Worm (Caenorhabditis elegans) whole organism, L4 larva: ENCODE data around the gene col-78.

Experiments
- F37D6.2 ChIP-seq: sonication (generic microtip); optimal IDR thresholded peaks from 2 replicates; lab custom pipeline; 2016; ENCODE audit warnings: mild to moderate bottlenecking, missing genetic modification characterization, missing compliant biosample characterization
- F44E2.7 ChIP-seq: fragments of 200-800 bp; sonication (Bioruptor generic); IDR thresholded peaks from 2 replicates; pipeline ENCODE4 v2.1.2; 2022; ENCODE audit warnings: missing genetic modification characterization, missing compliant biosample characterization
- T20F7.1 ChIP-seq: fragments of 200-800 bp; sonication (Bioruptor generic); optimal IDR thresholded peaks from 2 replicates; lab custom pipeline; 2018; ENCODE audit warnings: mild to moderate bottlenecking, missing genetic modification characterization, missing compliant biosample characterization
- T26A8.4 ChIP-seq: fragments of 200-800 bp; sonication (Bioruptor generic); IDR thresholded peaks from 2 replicates; pipeline ENCODE4 v1.3.6; 2022; ENCODE audit warnings: missing genetic modification characterization, missing compliant biosample characterization
- Y48G9A.11 ChIP-seq: fragments of 200-800 bp; sonication (Bioruptor generic); IDR thresholded peaks from 2 replicates; pipeline ENCODE4 v1.3.6; 2022; ENCODE audit warnings: missing genetic modification reagents, missing genetic modification characterization, missing compliant biosample characterization
- ZK337.2 ChIP-seq: fragments of 200-800 bp; sonication (Bioruptor generic); IDR thresholded peaks from 2 replicates; pipeline ENCODE4 v1.3.6; 2022; ENCODE audit warnings: missing genetic modification reagents, missing genetic modification characterization, missing compliant biosample characterization
- ZK546.5 ChIP-seq, 2 experiments: sonication (generic microtip); optimal IDR thresholded peaks; 2 replicates each; lab custom pipeline; 2017; ENCODE audit warnings: missing biosample characterization in 2 of 2, missing genetic modification characterization in 2 of 2
- aha-1 ChIP-seq: fragments of 150-350 bp; peaks from one replicate; lab custom pipeline; 2014; ENCODE audit warnings: missing biosample characterization, missing genetic modification characterization
- ceh-28 ChIP-seq: fragments of 150-350 bp; optimal IDR thresholded peaks from 2 replicates; lab custom pipeline; 2014; ENCODE audit warnings: missing biosample characterization, missing genetic modification reagents, missing genetic modification characterization
- ceh-44 ChIP-seq: fragments of 200-800 bp; sonication (Bioruptor generic); IDR thresholded peaks from 2 replicates; pipeline ENCODE4 v1.3.6; 2022; ENCODE audit warnings: missing genetic modification reagents, missing genetic modification characterization, missing compliant biosample characterization
- daf-12 ChIP-seq: fragments of 150-350 bp; optimal IDR thresholded peaks from 2 replicates; lab custom pipeline; 2014; ENCODE audit warnings: missing biosample characterization, missing genetic modification reagents, missing genetic modification characterization
- daf-16 ChIP-seq, 3 experiments: sonication (generic microtip); optimal IDR thresholded peaks; 2 replicates each; lab custom pipeline; 2016 to 2017; ENCODE audit warnings: missing genetic modification characterization in 3 of 3, missing genetic modification reagents in 3 of 3, mild to moderate bottlenecking in 2 of 3, missing compliant biosample characterization in 2 of 3, missing biosample characterization in 1 of 3, moderate library complexity in 1 of 3
- daf-8 ChIP-seq: fragments of 200-800 bp; sonication (Bioruptor generic); IDR thresholded peaks from 2 replicates; pipeline ENCODE4 v1.3.6; 2022; ENCODE audit warnings: missing genetic modification characterization, missing compliant biosample characterization
- dmd-8 ChIP-seq: fragments of 200-800 bp; sonication (Bioruptor generic); IDR thresholded peaks from 2 replicates; pipeline ENCODE4 v1.3.6; 2022; ENCODE audit warnings: missing genetic modification characterization, missing compliant biosample characterization
- dpl-1 ChIP-seq: fragments of 150-350 bp; optimal IDR thresholded peaks from 2 replicates; lab custom pipeline; 2014; ENCODE audit warnings: missing biosample characterization, missing genetic modification reagents, missing genetic modification characterization
- duxl-1 ChIP-seq: sonication (generic microtip); optimal IDR thresholded peaks from 2 replicates; lab custom pipeline; 2016; ENCODE audit warnings: mild to moderate bottlenecking, missing genetic modification characterization, moderate library complexity, missing compliant biosample characterization; ENCODE audit not compliant: poor library complexity
- dve-1 ChIP-seq: sonication (generic microtip); optimal IDR thresholded peaks from 2 replicates; lab custom pipeline; 2017; ENCODE audit warnings: antibody characterized with exemption, mild to moderate bottlenecking, missing genetic modification characterization, missing compliant biosample characterization; ENCODE audit not compliant: insufficient read depth
- lin-1 ChIP-seq: fragments of 200-800 bp; sonication (Bioruptor generic); IDR thresholded peaks from 2 replicates; pipeline ENCODE4 v1.3.6; 2022; ENCODE audit warnings: missing genetic modification reagents, missing genetic modification characterization, missing compliant biosample characterization
- lin-39 ChIP-seq: fragments of 150-350 bp; optimal IDR thresholded peaks from 2 replicates; lab custom pipeline; 2014; ENCODE audit warnings: missing biosample characterization, missing genetic modification reagents, missing genetic modification characterization
- lsy-2 ChIP-seq, 2 experiments: fragments of 150-350 bp in 1 of 2; sonication (generic microtip) in 1 of 2; optimal IDR thresholded peaks; 2 replicates each; lab custom pipeline; 2014 to 2017; ENCODE audit warnings: missing biosample characterization in 2 of 2, missing genetic modification characterization in 2 of 2
- mep-1 ChIP-seq: fragments of 150-350 bp; sonication (generic microtip); optimal IDR thresholded peaks from 3 replicates; lab custom pipeline; 2014; ENCODE audit warnings: missing biosample characterization, missing genetic modification characterization
- mes-2 ChIP-seq: sonication (generic microtip); optimal IDR thresholded peaks from 2 replicates; lab custom pipeline; 2016; ENCODE audit warnings: missing genotype, mild to moderate bottlenecking, missing genetic modification characterization, missing compliant biosample characterization; ENCODE audit not compliant: poor library complexity, severe bottlenecking
- mxl-2 ChIP-seq: fragments of 200-800 bp; sonication (Bioruptor generic); conservative IDR thresholded peaks from 2 replicates; pipeline ENCODE4 v1.3.6; 2022; ENCODE audit warnings: missing genetic modification reagents, missing genetic modification characterization, missing compliant biosample characterization
- nhr-237 ChIP-seq: sonication (generic microtip); optimal IDR thresholded peaks from 2 replicates; lab custom pipeline; 2017; ENCODE audit warnings: missing biosample characterization, missing genetic modification characterization
- nhr-25 ChIP-seq: sonication (generic microtip); optimal IDR thresholded peaks from 2 replicates; lab custom pipeline; 2017; ENCODE audit warnings: missing genetic modification characterization, mild to moderate bottlenecking, missing compliant biosample characterization, antibody characterized with exemption, moderate library complexity, borderline replicate concordance; ENCODE audit not compliant: insufficient read depth
- nhr-42 ChIP-seq: fragments of 200-800 bp; sonication (Bioruptor generic); IDR thresholded peaks from 2 replicates; pipeline ENCODE4 v1.3.6; 2022; ENCODE audit warnings: missing genetic modification characterization, missing compliant biosample characterization
- nhr-77 ChIP-seq: fragments of 150-350 bp; optimal IDR thresholded peaks from 2 replicates; lab custom pipeline; 2014; ENCODE audit warnings: missing biosample characterization, missing genetic modification characterization
- tra-1 ChIP-seq: fragments of 200-800 bp; sonication (Bioruptor generic); IDR thresholded peaks from 2 replicates; pipeline ENCODE4 v1.3.6; 2022; ENCODE audit warnings: missing genetic modification reagents, missing genetic modification characterization, missing compliant biosample characterization
- unc-62 ChIP-seq, 3 experiments: fragments of 150-350 bp in 1 of 3; sonication (generic microtip); optimal IDR thresholded peaks in 2 of 3; peaks in 1 of 3; 1 replicate in 1 of 3; 2 replicates in 2 of 3; lab custom pipeline; 2014 to 2017; ENCODE audit warnings: missing biosample characterization in 3 of 3, missing genetic modification characterization in 3 of 3, missing genetic modification reagents in 3 of 3, missing genotype in 1 of 3
- zag-1 ChIP-seq: fragments of 150-350 bp; optimal IDR thresholded peaks from 2 replicates; lab custom pipeline; 2014; ENCODE audit warnings: missing biosample characterization, missing genetic modification characterization
- zfp-2 ChIP-seq: sonication (generic microtip); optimal IDR thresholded peaks from 2 replicates; lab custom pipeline; 2016; ENCODE audit warnings: mild to moderate bottlenecking, missing genetic modification characterization, missing compliant biosample characterization
- zip-2 ChIP-seq: fragments of 150-350 bp; optimal IDR thresholded peaks from 2 replicates; lab custom pipeline; 2014; ENCODE audit warnings: missing biosample characterization, missing genetic modification characterization

col-78 gene

DNA sequence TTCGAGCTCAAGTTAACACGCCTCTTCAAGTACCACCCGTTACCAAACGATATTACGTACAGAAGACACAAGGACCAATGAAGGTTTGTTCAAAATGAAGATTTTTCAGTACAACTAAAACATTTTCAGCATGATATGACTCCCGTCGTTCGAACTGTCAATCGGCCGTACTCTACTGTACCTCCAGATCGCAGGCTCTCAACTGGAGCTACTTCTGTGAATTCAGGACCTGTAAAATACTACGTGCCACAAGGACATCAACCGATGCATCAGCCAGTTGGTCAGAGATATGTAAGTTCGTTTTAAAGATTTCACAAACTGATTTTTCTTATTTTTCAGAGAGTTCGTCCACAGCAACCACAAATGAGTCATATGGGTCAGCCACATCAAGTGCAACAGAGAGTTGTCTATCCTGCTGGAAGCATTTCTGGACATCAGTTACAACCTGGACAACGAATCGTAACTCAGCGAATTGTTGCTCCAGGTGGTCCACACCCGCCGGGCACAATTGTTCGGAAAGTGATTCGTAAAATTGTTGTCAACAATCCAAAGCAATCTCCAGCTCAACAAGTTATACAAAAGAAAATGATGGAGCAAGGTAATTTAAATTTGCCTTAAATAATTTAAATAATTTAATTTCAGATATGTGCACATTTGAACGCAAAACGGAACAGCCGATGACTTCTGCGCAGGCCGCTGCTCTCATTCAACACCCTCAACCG, 19.3 kb downstream of the col-78 start:
- no peak for TF ChIP-seq lin-1 (GFP tag; lab: Robert Waterston, UW)
- TF ChIP-seq daf-16 (GFP tag; optimal IDR thresholded peaks at IDR 0.05; lab: Kevin White, UChicago), result no peak
- no peak for TF ChIP-seq daf-16 (tag; optimal IDR thresholded peaks at IDR 0.05; lab: Kevin White, UChicago)
- no peak for TF ChIP-seq lsy-2 (tag; optimal IDR thresholded peaks at IDR 0.05; lab: Kevin White, UChicago)
- TF ChIP-seq Y48G9A.11 (GFP tag; lab: Robert Waterston, UW), result no peak
- no peak for TF ChIP-seq F37D6.2 (tag; lab: Kevin White, UChicago)
- peak; percentile 98 for TF ChIP-seq aha-1 (tag; lab: Kevin White, UChicago)
- no peak for TF ChIP-seq ZK546.5 (tag; optimal IDR thresholded peaks at IDR 0.05; lab: Kevin White, UChicago)
- TF ChIP-seq unc-62 (GFP tag; optimal IDR thresholded peaks at IDR 0.05 in 1 of 2; lab: Kevin White, UChicago), result peak in 1 of 2 experiments; percentile 89
- no peak for TF ChIP-seq unc-62 (tag; optimal IDR thresholded peaks at IDR 0.05; lab: Kevin White, UChicago)
- no peak for TF ChIP-seq zip-2
- TF ChIP-seq, all 104 proteins: peak for 2

DNA sequence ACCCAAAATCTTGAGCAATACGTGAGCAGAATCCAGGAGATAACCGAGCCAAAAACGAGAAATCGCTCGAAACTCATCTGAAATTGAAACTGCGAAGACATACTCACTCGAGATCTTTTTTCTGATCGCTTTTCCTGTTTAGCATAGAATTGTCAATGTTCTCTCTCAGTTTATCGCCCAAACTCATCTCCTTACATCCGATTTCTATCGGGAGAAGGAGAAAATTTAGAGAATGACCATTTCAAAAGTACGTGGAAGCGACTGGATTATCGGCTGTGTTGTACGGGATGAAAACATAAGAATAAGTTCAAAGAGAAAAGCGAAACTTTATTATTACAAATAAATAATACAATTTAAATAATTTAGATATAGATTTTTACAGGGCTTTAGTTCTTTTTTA, 20.5 kb downstream of the col-78 start, which contains the start of gene T23G7.2:
T23G7.2 (minus strand) TSS at position 101 of the 400 bp plus-strand sequence.
- TF ChIP-seq T26A8.4 (GFP tag; lab: Robert Waterston, UW) (no peak), daf-12 (tag; lab: Kevin White, UChicago) (no peak), unc-62 (GFP tag; optimal IDR thresholded peaks at IDR 0.05 in 1 of 2; lab: Kevin White, UChicago) (peak in 1 of 2 experiments; percentile 27), unc-62 (tag; optimal IDR thresholded peaks at IDR 0.05; lab: Kevin White, UChicago) (no peak), Y48G9A.11 (GFP tag; lab: Robert Waterston, UW) (no peak), mep-1 (no peak)

- peak in 1 of 2 experiments; percentile 94 for TF ChIP-seq unc-62 (GFP tag; optimal IDR thresholded peaks at IDR 0.05 in 1 of 2; lab: Kevin White, UChicago)
- no peak for TF ChIP-seq unc-62 (tag; optimal IDR thresholded peaks at IDR 0.05; lab: Kevin White, UChicago)
- TF ChIP-seq lin-39 (tag; lab: Kevin White, UChicago), result no peak
Observed at ce11 chrII:9173471-9173870, 21.1 kb downstream of the col-78 start.

ce11 chrII:9176523-9176922, 24.2 kb downstream of the col-78 start:
- TF ChIP-seq unc-62 (GFP tag; optimal IDR thresholded peaks at IDR 0.05 in 1 of 2; lab: Kevin White, UChicago), result peak in 1 of 2 experiments; percentile 88
- TF ChIP-seq unc-62 (tag; optimal IDR thresholded peaks at IDR 0.05; lab: Kevin White, UChicago), result no peak
- TF ChIP-seq mes-2 (tag; lab: Kevin White, UChicago), result no peak
- TF ChIP-seq nhr-42, result no peak
- TF ChIP-seq daf-8 (GFP tag; lab: Robert Waterston, UW), result no peak
- no peak for TF ChIP-seq ZK337.2 (GFP tag; lab: Robert Waterston, UW)
- no peak for TF ChIP-seq tra-1 (GFP tag; lab: Robert Waterston, UW)

DNA sequence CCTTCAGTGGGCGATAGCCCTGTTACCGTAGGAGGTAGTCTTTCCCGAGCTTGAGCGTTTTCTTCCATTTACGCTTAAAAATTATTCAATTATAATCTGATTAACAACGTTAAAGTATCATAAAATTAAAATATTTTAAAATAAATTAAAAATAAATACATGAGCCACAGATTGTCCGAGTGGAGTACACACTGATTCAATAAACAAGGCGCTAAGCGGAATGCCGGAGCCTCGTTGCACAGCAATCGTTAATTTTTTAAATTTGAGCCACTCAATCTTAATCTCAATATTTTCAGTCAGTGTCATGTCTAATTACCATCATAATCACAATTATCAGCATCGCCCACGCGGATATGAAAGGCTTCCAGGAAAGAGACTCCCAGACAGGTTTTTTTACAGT, 24.7 kb downstream of the col-78 start, which contains the start of the genes sec-5 and pir-1:
sec-5 (minus strand) TSS at position 73 of the 400 bp plus-strand sequence.
pir-1 (plus strand) TSS at position 221 of the 400 bp plus-strand sequence.
- TF ChIP-seq zag-1 (tag; lab: Kevin White, UChicago) (no peak), ZK337.2 (GFP tag; lab: Robert Waterston, UW) (no peak), dmd-8 (GFP tag; lab: Robert Waterston, UW) (no peak), mes-2 (tag; lab: Kevin White, UChicago) (peak; percentile 78), mxl-2 (no peak), duxl-1 (tag; lab: Kevin White, UChicago) (no peak), nhr-25 (tag; lab: Kevin White, UChicago) (no peak), nhr-77 (tag; lab: Kevin White, UChicago) (no peak), ceh-44 (GFP tag; lab: Robert Waterston, UW) (no peak), ceh-28 (tag; lab: Kevin White, UChicago) (no peak), Y48G9A.11 (GFP tag; lab: Robert Waterston, UW) (peak; percentile 91), F44E2.7 (GFP tag; lab: Robert Waterston, UW) (no peak), mep-1 (no peak), zfp-2 (tag; lab: Kevin White, UChicago) (no peak), lin-39 (tag; lab: Kevin White, UChicago) (no peak), dve-1 (peak; percentile 15), T20F7.1 (GFP tag; lab: Kevin White, UChicago) (peak; percentile 98), daf-16 (GFP tag; optimal IDR thresholded peaks at IDR 0.05; lab: Kevin White, UChicago) (no peak), daf-16 (tag; optimal IDR thresholded peaks at IDR 0.05; lab: Kevin White, UChicago) (peak; percentile 46), nhr-237 (no peak), dpl-1 (GFP tag; lab: Kevin White, UChicago) (no peak), lsy-2 (tag; optimal IDR thresholded peaks at IDR 0.05; lab: Kevin White, UChicago) (peak in 1 of 2 experiments; percentile 72)
- TF ChIP-seq, all 104 proteins: peak for 6
